Fruit fly (Drosophila melanogaster): Measurements from ENCODE around the gene CG12204.
A peak's percentile ranks its signal among the peaks of the same experiment; 100 is the strongest.

Gene CG12204

DNA sequence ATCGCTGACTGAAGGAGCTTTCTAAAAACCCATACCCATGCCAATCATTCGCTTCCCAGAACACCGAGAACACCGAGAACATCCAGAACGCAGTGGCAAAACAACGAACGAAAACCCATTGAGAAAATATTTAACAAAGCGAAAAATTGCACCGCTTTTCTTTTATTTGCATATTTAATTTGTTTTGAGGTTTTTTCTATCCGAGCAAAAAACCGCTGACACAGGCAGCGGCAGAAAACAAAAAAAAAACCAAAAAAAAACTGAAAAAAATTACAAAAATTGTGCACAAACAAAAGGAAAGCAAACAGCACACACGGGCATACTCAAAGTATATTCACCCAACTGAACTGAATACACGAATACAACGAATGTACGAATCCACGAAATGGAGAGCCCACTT, 32.6 kb downstream of the CG12204 start:
- TF ChIP-seq Eip78C (GFP tag) (peak; percentile 36), fkh (GFP tag; optimal IDR thresholded peaks at IDR 0.05) (no peak)

DNA sequence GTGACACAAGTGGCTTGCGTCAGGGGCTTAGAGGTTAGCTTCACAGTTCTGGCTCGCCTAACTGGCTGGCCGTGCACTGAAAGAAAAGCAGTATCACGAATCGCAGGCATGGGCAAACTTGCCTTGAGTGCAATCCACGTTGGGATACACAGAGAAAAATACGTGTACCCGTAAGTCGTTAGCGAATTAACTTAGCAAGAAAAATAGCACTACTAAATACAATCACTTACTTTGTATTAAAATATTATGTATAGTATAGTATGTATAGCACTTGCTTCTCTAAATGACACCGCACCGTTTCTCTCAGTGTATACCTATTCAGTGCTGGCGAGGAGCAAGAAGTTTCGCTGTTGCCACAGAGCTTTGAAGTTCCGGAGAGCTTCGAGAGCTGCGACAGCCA, 41.1 kb downstream of the CG12204 start:
- 0 out of 3 replicates have a peak, but pooled peaks have one; percentile 27 for TF ChIP-seq eg (GFP tag; IDR thresholded peaks at IDR 0.05)
- TF ChIP-seq net (GFP tag; optimal IDR thresholded peaks at IDR 0.05): no peak
- peak in 1 of 2 experiments; percentile 8 for TF ChIP-seq ss (GFP tag; optimal IDR thresholded peaks at IDR 0.05)
- TF ChIP-seq CG3919 (GFP tag; optimal IDR thresholded peaks at IDR 0.05): peak; percentile 11
- TF ChIP-seq Eip78C (GFP tag): peak; percentile 68
- TF ChIP-seq fd85E (GFP tag; optimal IDR thresholded peaks at IDR 0.05): no peak
- peak; percentile 22 for TF ChIP-seq achi (GFP tag; optimal IDR thresholded peaks at IDR 0.05)
- TF ChIP-seq OdsH (GFP tag; optimal IDR thresholded peaks at IDR 0.05): peak; percentile 43
- peak; percentile 14 for TF ChIP-seq esn (GFP tag; optimal IDR thresholded peaks at IDR 0.05)
- TF ChIP-seq CG3032 (tag; optimal IDR thresholded peaks at IDR 0.05): peak; percentile 35
- no peak for TF ChIP-seq Hr39 (GFP tag; optimal IDR thresholded peaks at IDR 0.05)
- TF ChIP-seq acj6 (GFP tag; optimal IDR thresholded peaks at IDR 0.05): peak; percentile 31
- peak; percentile 6 for TF ChIP-seq CG10631 (GFP tag; optimal IDR thresholded peaks at IDR 0.05)
- TF ChIP-seq CG6792 (GFP tag; optimal IDR thresholded peaks at IDR 0.05): peak; percentile 15
- no peak for TF ChIP-seq Eip75B (GFP tag; optimal IDR thresholded peaks at IDR 0.05)
- TF ChIP-seq pdm3 (GFP tag; optimal IDR thresholded peaks at IDR 0.05): peak; percentile 21
- 0 out of 3 replicates have a peak, but pooled peaks have one; percentile 31 for TF ChIP-seq CG6163 (GFP tag; IDR thresholded peaks at IDR 0.05)
- peak; percentile 22 for TF ChIP-seq CG6808 (GFP tag; optimal IDR thresholded peaks at IDR 0.05)
- peak; percentile 2 for TF ChIP-seq dsx (GFP tag; optimal IDR thresholded peaks at IDR 0.05; ENCODE audit: poor library complexity, severe bottlenecking)
- peak; percentile 32 for TF ChIP-seq Ets96B (tag; optimal IDR thresholded peaks at IDR 0.05)
- no peak for TF ChIP-seq CG6854 (GFP tag; optimal IDR thresholded peaks at IDR 0.05)
- peak; percentile 10 for TF ChIP-seq fd59A (GFP tag; optimal IDR thresholded peaks at IDR 0.05)
- TF ChIP-seq dac (GFP tag; optimal IDR thresholded peaks at IDR 0.05): no peak
- TF ChIP-seq CG32006 (GFP tag; optimal IDR thresholded peaks at IDR 0.05): peak; percentile 50
- peak; percentile 19 for TF ChIP-seq CG1621 (tag; optimal IDR thresholded peaks at IDR 0.05)
- TF ChIP-seq CG10669 (GFP tag; optimal IDR thresholded peaks at IDR 0.05): peak; percentile 49

DNA sequence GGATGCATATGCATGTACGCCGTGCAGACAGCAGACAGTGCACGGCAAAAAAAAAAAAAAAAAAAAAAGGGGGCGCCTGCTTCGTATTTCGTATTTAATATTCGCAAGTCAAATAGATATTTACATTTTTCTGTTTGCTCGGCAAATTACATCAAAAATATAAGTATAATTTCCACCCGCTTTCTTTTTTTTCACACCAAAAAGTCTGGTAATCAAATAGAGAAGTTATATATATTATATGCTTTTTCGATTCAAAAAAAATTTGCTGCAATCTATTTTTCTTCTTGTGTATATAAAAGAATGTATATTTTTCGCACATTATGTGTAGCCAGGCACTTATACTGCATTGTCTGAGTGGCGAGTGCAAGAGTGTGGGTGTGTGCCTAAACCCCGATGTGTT, 45.9 kb downstream of the CG12204 start:
- TF ChIP-seq CG10669 (GFP tag; optimal IDR thresholded peaks at IDR 0.05) (no peak), CG8119 (GFP tag; IDR thresholded peaks at IDR 0.05) (0 out of 3 replicates have a peak, but pooled peaks have one; percentile 32), eg (GFP tag; IDR thresholded peaks at IDR 0.05) (no peak), pdm3 (GFP tag; optimal IDR thresholded peaks at IDR 0.05) (peak; percentile 20), Hr4 (GFP tag; optimal IDR thresholded peaks at IDR 0.05) (peak; percentile 13), OdsH (GFP tag; optimal IDR thresholded peaks at IDR 0.05) (peak; percentile 8), CG3032 (tag; optimal IDR thresholded peaks at IDR 0.05) (peak; percentile 0), ss (GFP tag; optimal IDR thresholded peaks at IDR 0.05) (peak in 1 of 2 experiments; percentile 4), Met (GFP tag; optimal IDR thresholded peaks at IDR 0.05) (no peak), CG3919 (GFP tag; optimal IDR thresholded peaks at IDR 0.05) (peak; percentile 1), achi (GFP tag; optimal IDR thresholded peaks at IDR 0.05) (peak; percentile 2), Eip75B (GFP tag; optimal IDR thresholded peaks at IDR 0.05) (peak; percentile 9), Eip78C (GFP tag) (peak; percentile 70), CG32006 (GFP tag; optimal IDR thresholded peaks at IDR 0.05) (peak; percentile 35), Blimp-1 (GFP tag; optimal IDR thresholded peaks at IDR 0.05) (no peak), salr (GFP tag; optimal IDR thresholded peaks at IDR 0.05) (peak in 1 of 2 experiments; percentile 25), dac (GFP tag; optimal IDR thresholded peaks at IDR 0.05) (no peak), svp (GFP tag) (peak; percentile 54), CG11902 (GFP tag; optimal IDR thresholded peaks at IDR 0.05) (no peak)
